Worm (Caenorhabditis elegans) whole organism, L1 larva: Measurements from ENCODE around the gene F29A7.8.

ENCODE experiments used
- C16A3.4 ChIP-seq: fragments of 150-350 bp; optimal IDR thresholded peaks from 2 replicates; lab custom pipeline; 2014; ENCODE audit warnings: missing biosample characterization, missing genetic modification characterization
- C34B4.2 ChIP-seq: sonication (generic microtip); optimal IDR thresholded peaks from 2 replicates; lab custom pipeline; 2017; ENCODE audit warnings: mild to moderate bottlenecking, missing genetic modification characterization, missing compliant biosample characterization
- aha-1 ChIP-seq: fragments of 150-350 bp; optimal IDR thresholded peaks from 2 replicates; lab custom pipeline; 2014; ENCODE audit warnings: missing biosample characterization, missing genetic modification characterization
- alr-1 ChIP-seq: fragments of 200-800 bp; sonication (Bioruptor generic); optimal IDR thresholded peaks from 2 replicates; lab custom pipeline; 2018; ENCODE audit warnings: borderline replicate concordance, mild to moderate bottlenecking, missing genetic modification characterization, missing compliant biosample characterization
- ceh-63 ChIP-seq: fragments of 200-800 bp; sonication (Bioruptor generic); optimal IDR thresholded peaks from 2 replicates; lab custom pipeline; 2018; ENCODE audit warnings: mild to moderate bottlenecking, missing genetic modification characterization, missing compliant biosample characterization
- ces-1 ChIP-seq: fragments of 150-350 bp; optimal IDR thresholded peaks from 2 replicates; lab custom pipeline; 2014; ENCODE audit warnings: missing biosample characterization, missing genetic modification reagents, missing genetic modification characterization
- dpl-1 ChIP-seq, 3 experiments: fragments of 150-350 bp in 2 of 3; sonication (generic microtip) in 1 of 3; optimal IDR thresholded peaks; 2 replicates each; lab custom pipeline; 2014 to 2017; ENCODE audit warnings: missing biosample characterization in 3 of 3, missing genetic modification characterization in 3 of 3, missing genetic modification reagents in 3 of 3
- dsc-1 ChIP-seq: sonication (generic microtip); optimal IDR thresholded peaks from 2 replicates; lab custom pipeline; 2016; ENCODE audit warnings: mild to moderate bottlenecking, missing genetic modification characterization, missing compliant biosample characterization
- efl-1 ChIP-seq, 4 experiments: fragments of 150-350 bp; optimal IDR thresholded peaks in 3 of 4; peaks in 1 of 4; 1 replicate in 1 of 4; 2 replicates in 3 of 4; lab custom pipeline; 2014; ENCODE audit warnings: missing biosample characterization in 2 of 4, missing genetic modification characterization in 2 of 4, missing genetic modification reagents in 2 of 4
- egl-27 ChIP-seq, 2 experiments: fragments of 150-350 bp in 1 of 2; sonication (generic microtip); optimal IDR thresholded peaks; 3 replicates each; lab custom pipeline; 2017 to 2018; ENCODE audit warnings: missing biosample characterization in 2 of 2, missing genetic modification characterization in 2 of 2, missing genetic modification reagents in 2 of 2
- fkh-10 ChIP-seq: sonication (generic microtip); optimal IDR thresholded peaks from 2 replicates; lab custom pipeline; 2017; ENCODE audit warnings: missing biosample characterization, missing genetic modification reagents, missing genetic modification characterization
- fkh-8 ChIP-seq: sonication (generic microtip); optimal IDR thresholded peaks from 2 replicates; lab custom pipeline; 2016; ENCODE audit warnings: mild to moderate bottlenecking, missing genetic modification characterization, missing compliant biosample characterization
- isw-1 ChIP-seq: fragments of 200-800 bp; sonication (Bioruptor generic); IDR thresholded peaks from 2 replicates; pipeline ENCODE4 v1.3.6; 2022; ENCODE audit warnings: missing genetic modification characterization, missing compliant biosample characterization
- lin-13 ChIP-seq: fragments of 150-350 bp; optimal IDR thresholded peaks from 2 replicates; lab custom pipeline; 2014; ENCODE audit warnings: missing biosample characterization, missing genetic modification reagents, missing genetic modification characterization
- lin-35 ChIP-seq, 2 experiments: fragments of 150-350 bp; optimal IDR thresholded peaks; 2 replicates each; lab custom pipeline; 2014; ENCODE audit warnings: missing biosample characterization in 2 of 2, missing genetic modification characterization in 2 of 2, missing genetic modification reagents in 2 of 2
- lin-39 ChIP-seq: fragments of 150-350 bp; optimal IDR thresholded peaks from 2 replicates; lab custom pipeline; 2014; ENCODE audit warnings: missing biosample characterization, missing genetic modification reagents, missing genetic modification characterization
- lsy-2 ChIP-seq, 2 experiments: fragments of 150-350 bp; optimal IDR thresholded peaks; 2 replicates each; lab custom pipeline; 2014; ENCODE audit warnings: missing biosample characterization in 2 of 2, missing genetic modification characterization in 2 of 2
- mef-2 ChIP-seq: fragments of 150-350 bp; optimal IDR thresholded peaks from 2 replicates; lab custom pipeline; 2014; ENCODE audit warnings: missing biosample characterization, missing genetic modification characterization
- nhr-11 ChIP-seq: fragments of 150-350 bp; optimal IDR thresholded peaks from 2 replicates; lab custom pipeline; 2014; ENCODE audit warnings: missing biosample characterization, missing genetic modification characterization
- nhr-12 ChIP-seq: sonication (generic microtip); optimal IDR thresholded peaks from 2 replicates; lab custom pipeline; 2017; ENCODE audit warnings: missing biosample characterization, missing genetic modification characterization
- nhr-19 ChIP-seq: fragments of 200-800 bp; sonication (Bioruptor generic); conservative IDR thresholded peaks from 2 replicates; pipeline ENCODE4 v1.3.6; 2022; ENCODE audit warnings: missing genetic modification characterization, missing compliant biosample characterization
- nhr-20 ChIP-seq: sonication (generic microtip); optimal IDR thresholded peaks from 2 replicates; lab custom pipeline; 2016; ENCODE audit warnings: mild to moderate bottlenecking, missing genetic modification characterization, missing compliant biosample characterization
- nhr-237 ChIP-seq: fragments of 150-350 bp; optimal IDR thresholded peaks from 2 replicates; lab custom pipeline; 2014; ENCODE audit warnings: missing biosample characterization, missing genetic modification characterization
- nhr-47 ChIP-seq: sonication (generic microtip); optimal IDR thresholded peaks from 2 replicates; lab custom pipeline; 2016; ENCODE audit warnings: mild to moderate bottlenecking, missing genetic modification characterization, moderate library complexity, missing compliant biosample characterization
- nhr-71 ChIP-seq: sonication (generic microtip); optimal IDR thresholded peaks from 2 replicates; lab custom pipeline; 2016; ENCODE audit warnings: mild to moderate bottlenecking, missing genetic modification characterization, moderate library complexity, missing compliant biosample characterization
- nhr-76 ChIP-seq: sonication (generic microtip); optimal IDR thresholded peaks from 2 replicates; lab custom pipeline; 2017; ENCODE audit warnings: missing biosample characterization, missing genetic modification characterization
- nhr-77 ChIP-seq: fragments of 150-350 bp; optimal IDR thresholded peaks from 2 replicates; lab custom pipeline; 2014; ENCODE audit warnings: missing biosample characterization, missing genetic modification characterization
- nhr-90 ChIP-seq: sonication (generic microtip); optimal IDR thresholded peaks from 2 replicates; lab custom pipeline; 2016; ENCODE audit warnings: mild to moderate bottlenecking, missing genetic modification characterization, missing compliant biosample characterization; ENCODE audit not compliant: poor library complexity
- pag-3 ChIP-seq: sonication (generic microtip); optimal IDR thresholded peaks from 2 replicates; lab custom pipeline; 2017; ENCODE audit warnings: missing genetic modification characterization, mild to moderate bottlenecking, missing compliant biosample characterization, antibody characterized with exemption, borderline replicate concordance; ENCODE audit not compliant: insufficient read depth
- rnt-1 ChIP-seq: sonication (generic microtip); optimal IDR thresholded peaks from 2 replicates; lab custom pipeline; 2016; ENCODE audit warnings: mild to moderate bottlenecking, missing genetic modification characterization, moderate library complexity, missing compliant biosample characterization
- snu-23 ChIP-seq: sonication (generic microtip); optimal IDR thresholded peaks from 2 replicates; lab custom pipeline; 2016; ENCODE audit warnings: missing genetic modification characterization, missing compliant biosample characterization
- sox-4 ChIP-seq: sonication (generic microtip); optimal IDR thresholded peaks from 2 replicates; lab custom pipeline; 2016; ENCODE audit warnings: missing genetic modification characterization, missing compliant biosample characterization
- sptf-1 ChIP-seq: fragments of 150-350 bp; optimal IDR thresholded peaks from 2 replicates; lab custom pipeline; 2014; ENCODE audit warnings: missing biosample characterization, missing genetic modification characterization
- sup-37 ChIP-seq: fragments of 200-800 bp; sonication (Bioruptor generic); optimal IDR thresholded peaks from 2 replicates; lab custom pipeline; 2018; ENCODE audit warnings: mild to moderate bottlenecking, missing genetic modification characterization, missing compliant biosample characterization
- tbx-2 ChIP-seq: sonication (generic microtip); optimal IDR thresholded peaks from 2 replicates; lab custom pipeline; 2016; ENCODE audit warnings: missing genetic modification characterization, missing compliant biosample characterization
- tlp-1 ChIP-seq: fragments of 150-350 bp; optimal IDR thresholded peaks from 2 replicates; lab custom pipeline; 2014; ENCODE audit warnings: missing biosample characterization, missing genetic modification characterization
- unc-62 ChIP-seq: fragments of 150-350 bp; optimal IDR thresholded peaks from 2 replicates; lab custom pipeline; 2014; ENCODE audit warnings: missing biosample characterization, missing genetic modification reagents, missing genetic modification characterization
- unc-86 ChIP-seq: sonication (generic microtip); optimal IDR thresholded peaks from 2 replicates; lab custom pipeline; 2016; ENCODE audit warnings: missing genetic modification characterization, missing compliant biosample characterization
- unc-98 ChIP-seq: fragments of 200-800 bp; sonication (Bioruptor generic); IDR thresholded peaks from 2 replicates; pipeline ENCODE4 v1.3.6; 2022; ENCODE audit warnings: missing genetic modification characterization, missing compliant biosample characterization
- vab-15 ChIP-seq: sonication (generic microtip); optimal IDR thresholded peaks from 2 replicates; lab custom pipeline; 2017; ENCODE audit warnings: missing genotype, mild to moderate bottlenecking, missing genetic modification characterization, missing compliant biosample characterization
- zag-1 ChIP-seq: fragments of 150-350 bp; optimal IDR thresholded peaks from 2 replicates; lab custom pipeline; 2014; ENCODE audit warnings: missing biosample characterization, missing genetic modification characterization
- zip-4 ChIP-seq: fragments of 200-800 bp; sonication (Bioruptor generic); optimal IDR thresholded peaks from 2 replicates; lab custom pipeline; 2018; ENCODE audit warnings: mild to moderate bottlenecking, missing genetic modification characterization, moderate library complexity, missing compliant biosample characterization

F29A7.8 gene

ce11 chrII:2764664-2765063 lies 6.8 kb upstream of the F29A7.8 start, which contains the start of gene fbxb-108:
Gene fbxb-108 (plus strand): TSS chrII:2764964.
- TF ChIP-seq unc-62 (no peak), isw-1 (GFP tag; lab: Robert Waterston, UW) (no peak), ceh-63 (GFP tag; lab: Kevin White, UChicago) (no peak), lsy-2 (tag; optimal IDR thresholded peaks at IDR 0.05; lab: Kevin White, UChicago) (no peak), lin-35 (GFP tag; optimal IDR thresholded peaks at IDR 0.05; lab: Kevin White, UChicago) (no peak), sox-4 (no peak), nhr-47 (tag; lab: Kevin White, UChicago) (no peak), dsc-1 (tag; lab: Kevin White, UChicago) (no peak)

- TF ChIP-seq nhr-12 (tag; lab: Kevin White, UChicago) (no peak), zip-4 (GFP tag; lab: Kevin White, UChicago) (no peak)
These were observed 4.3 kb upstream of the F29A7.8 start, which contains the start of gene fbxb-106 for ce11 chrII:2762108-2762507. Gene fbxb-106 (plus strand): TSS chrII:2762408.

ce11 chrII:2758476-2758875 lies 622 bp upstream of the F29A7.8 start, which contains the start of gene fbxb-107:
Gene fbxb-107 (plus strand): TSS chrII:2758772.
- TF ChIP-seq nhr-71 = no peak
- no peak for TF ChIP-seq dpl-1 (GFP tag; optimal IDR thresholded peaks at IDR 0.05; lab: Kevin White, UChicago)
- TF ChIP-seq tbx-2 (tag; lab: Kevin White, UChicago) = no peak
- no peak for TF ChIP-seq tlp-1 (tag; lab: Kevin White, UChicago)
- no peak for TF ChIP-seq nhr-76 (tag; lab: Kevin White, UChicago)
- TF ChIP-seq efl-1 (optimal IDR thresholded peaks at IDR 0.05; lab: Kevin White, UChicago) = no peak
- TF ChIP-seq efl-1 (GFP tag; optimal IDR thresholded peaks at IDR 0.05 in 1 of 2; lab: Kevin White, UChicago) = no peak
- no peak for TF ChIP-seq fkh-8
- no peak for TF ChIP-seq sup-37 (GFP tag; lab: Kevin White, UChicago)
- no peak for TF ChIP-seq unc-86

- no peak for TF ChIP-seq unc-98 (GFP tag; lab: Robert Waterston, UW)
- no peak for TF ChIP-seq nhr-20 (tag; lab: Kevin White, UChicago)
- no peak for TF ChIP-seq zag-1 (tag; lab: Kevin White, UChicago)
- no peak for TF ChIP-seq nhr-71
- no peak for TF ChIP-seq pag-3 (tag; lab: Kevin White, UChicago)
- no peak for TF ChIP-seq fkh-10 (GFP tag; lab: Kevin White, UChicago)
- no peak for TF ChIP-seq zip-4 (GFP tag; lab: Kevin White, UChicago)
- no peak for TF ChIP-seq aha-1 (tag; lab: Kevin White, UChicago)
- no peak for TF ChIP-seq nhr-77 (tag; lab: Kevin White, UChicago)
- no peak for TF ChIP-seq alr-1 (tag; lab: Kevin White, UChicago)
- no peak for TF ChIP-seq sptf-1
- TF ChIP-seq C16A3.4 (tag; lab: Kevin White, UChicago) = no peak
- no peak for TF ChIP-seq egl-27 (tag; optimal IDR thresholded peaks at IDR 0.05; lab: Kevin White, UChicago)
- no peak for TF ChIP-seq sup-37 (GFP tag; lab: Kevin White, UChicago)
- no peak for TF ChIP-seq ces-1
- TF ChIP-seq vab-15 (tag; lab: Kevin White, UChicago) = no peak
- no peak for TF ChIP-seq nhr-11 (tag; lab: Kevin White, UChicago)
- TF ChIP-seq rnt-1 (tag; lab: Kevin White, UChicago) = no peak
These were observed 1.5 kb downstream of the F29A7.8 start for ce11 chrII:2756351-2756750.

ce11 chrII:2754595-2754994 lies 3.3 kb downstream of the F29A7.8 start:
- no peak for TF ChIP-seq lin-13
- no peak for TF ChIP-seq ces-1
- TF ChIP-seq sup-37 (GFP tag; lab: Kevin White, UChicago) = no peak
- no peak for TF ChIP-seq nhr-237 (tag; lab: Kevin White, UChicago)
- no peak for TF ChIP-seq zip-4 (GFP tag; lab: Kevin White, UChicago)
- no peak for TF ChIP-seq C34B4.2 (tag; lab: Kevin White, UChicago)
- TF ChIP-seq unc-62 = no peak
- TF ChIP-seq pag-3 (tag; lab: Kevin White, UChicago) = no peak
- TF ChIP-seq nhr-20 (tag; lab: Kevin White, UChicago) = no peak
- TF ChIP-seq lin-39 (tag; lab: Kevin White, UChicago) = no peak
- TF ChIP-seq nhr-19 = no peak
- TF ChIP-seq nhr-90 (tag; lab: Kevin White, UChicago) = no peak
- no peak for TF ChIP-seq nhr-71
- TF ChIP-seq snu-23 = no peak
- TF ChIP-seq fkh-8 = no peak
- no peak for TF ChIP-seq mef-2 (tag; lab: Kevin White, UChicago)
